Fruit fly (Drosophila melanogaster) whole organism: ENCODE measurements around the gene endos.

Experiments used
- CG8478 ChIP-seq: fragments of >200 bp; optimal IDR thresholded peaks from 2 replicates; lab custom pipeline; 2018; ENCODE audit warnings: inconsistent platforms
- Dll ChIP-seq: fragments of >200 bp; optimal IDR thresholded peaks from 2 replicates; lab custom pipeline; 2017
- EcR ChIP-seq, 2 experiments: fragments of >200 bp; optimal IDR thresholded peaks; 2 replicates each; lab custom pipeline; 2017; ENCODE audit warnings: missing biosample characterization in 2 of 2, missing genetic modification characterization in 2 of 2, missing genetic modification reagents in 2 of 2
- psq ChIP-seq: fragments of >200 bp; optimal IDR thresholded peaks from 2 replicates; lab custom pipeline; 2017
- usp ChIP-seq: fragments of >200 bp; optimal IDR thresholded peaks from 2 replicates; lab custom pipeline; 2017; ENCODE audit warnings: missing biosample characterization, missing genetic modification characterization, mixed read lengths

DNA sequence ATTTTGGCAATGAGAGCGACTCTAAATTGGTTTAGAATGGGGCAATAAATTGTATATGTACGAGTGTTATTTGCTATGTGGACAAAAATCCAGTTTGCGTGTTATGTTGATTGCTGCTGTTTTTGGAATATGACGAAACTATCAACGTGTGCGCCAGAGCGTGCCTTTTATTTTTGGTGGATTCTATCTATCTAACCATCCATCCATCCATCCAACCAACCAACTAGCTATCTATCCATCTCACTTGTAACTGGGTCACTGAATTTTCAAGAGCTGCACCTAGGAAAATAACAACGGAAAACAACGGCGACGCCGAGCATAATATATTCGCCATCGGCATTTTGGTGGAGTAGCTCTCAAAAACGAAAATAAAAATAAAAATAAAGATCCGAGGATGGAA lies 31.2 kb upstream of the endos start:
- no peak for TF ChIP-seq psq (lab: Kevin White, UChicago)
- no peak for TF ChIP-seq CG8478 (lab: Kevin White, UChicago)
- no peak for TF ChIP-seq usp (GFP tag; lab: Kevin White, UChicago)
- no peak for TF ChIP-seq Dll
- no peak for TF ChIP-seq EcR (GFP tag; optimal IDR thresholded peaks at IDR 0.05; lab: Kevin White, UChicago)
